Fruit fly (Drosophila melanogaster) whole organism, embryonic: ENCODE measurements around the gene br.
A peak's percentile ranks its signal among the peaks of the same experiment; 100 is the strongest.

Experiments used
- Awh ChIP-seq: fragments of 200-800 bp; sonication (Bioruptor generic); IDR thresholded peaks from 2 replicates; pipeline ENCODE4, ENCODE4 v1.3.6; 2022; ENCODE audit warnings: missing biosample characterization, missing genetic modification characterization
- Blimp-1 ChIP-seq: fragments of 200-800 bp; sonication (Bioruptor generic); optimal IDR thresholded peaks from 3 replicates; lab custom pipeline; 2018; ENCODE audit warnings: missing biosample characterization, missing genetic modification characterization, mild to moderate bottlenecking, moderate library complexity, missing genetic modification reagents
- CG11696 ChIP-seq: fragments of 200-800 bp; sonication (Bioruptor generic); IDR thresholded peaks from 2 replicates; pipeline ENCODE4 v1.3.6; 2022; ENCODE audit warnings: missing biosample characterization, missing genetic modification characterization
- CG15073 ChIP-seq: fragments of 200-800 bp; sonication (Bioruptor generic); optimal IDR thresholded peaks from 2 replicates; lab custom pipeline; 2016; ENCODE audit warnings: missing biosample characterization, missing genetic modification characterization
- CG1647 ChIP-seq: fragments of 200-800 bp; sonication (Bioruptor generic); optimal IDR thresholded peaks from 3 replicates; lab custom pipeline; 2016; ENCODE audit warnings: missing biosample characterization, missing genetic modification characterization
- CG17328 ChIP-seq: fragments of 200-800 bp; sonication (Bioruptor generic); IDR thresholded peaks from 2 replicates; pipeline ENCODE4 v1.3.6; 2022; ENCODE audit warnings: missing biosample characterization, missing genetic modification characterization
- CG33557 ChIP-seq: fragments of 200-800 bp; sonication (Bioruptor generic); optimal IDR thresholded peaks from 2 replicates; lab custom pipeline; 2019; ENCODE audit warnings: missing biosample characterization, mild to moderate bottlenecking, missing genetic modification characterization, moderate library complexity
- CG3995 ChIP-seq: fragments of 200-800 bp; sonication (Bioruptor generic); optimal IDR thresholded peaks from 3 replicates; lab custom pipeline; 2016; ENCODE audit warnings: missing biosample characterization, missing genetic modification characterization
- CG9797 ChIP-seq: fragments of 200-800 bp; sonication (Bioruptor generic); optimal IDR thresholded peaks from 3 replicates; lab custom pipeline; 2018; ENCODE audit warnings: missing biosample characterization, mild to moderate bottlenecking, missing genetic modification characterization
- CG9876 ChIP-seq: fragments of 200-800 bp; sonication (Bioruptor generic); optimal IDR thresholded peaks from 2 replicates; lab custom pipeline; 2016; ENCODE audit warnings: missing biosample characterization, missing genetic modification characterization
- CTCF ChIP-seq: fragments of 200-800 bp; sonication (Bioruptor generic); optimal IDR thresholded peaks from 2 replicates; lab custom pipeline; 2017; ENCODE audit warnings: missing biosample characterization, mild to moderate bottlenecking, missing genetic modification characterization, moderate library complexity
- CoRest ChIP-seq: fragments of 200-800 bp; sonication (Bioruptor generic); optimal IDR thresholded peaks from 3 replicates; lab custom pipeline; 2018; ENCODE audit warnings: missing biosample characterization, mild to moderate bottlenecking, missing genetic modification characterization, moderate library complexity
- D19B ChIP-seq: fragments of 200-800 bp; sonication (Bioruptor generic); optimal IDR thresholded peaks from 2 replicates; lab custom pipeline; 2017; ENCODE audit warnings: missing biosample characterization, mild to moderate bottlenecking, missing genetic modification characterization
- Deaf1 ChIP-seq: fragments of 200-800 bp; optimal IDR thresholded peaks from 3 replicates; lab custom pipeline; 2019; ENCODE audit warnings: missing biosample characterization, mild to moderate bottlenecking, missing genetic modification characterization, moderate library complexity
- Dek ChIP-seq: fragments of 200-800 bp; sonication (Bioruptor generic); optimal IDR thresholded peaks from 3 replicates; lab custom pipeline; 2019; ENCODE audit warnings: missing biosample characterization, mild to moderate bottlenecking, missing genetic modification characterization, moderate library complexity
- Dll ChIP-seq: fragments of 200-800 bp; sonication (Bioruptor generic); IDR thresholded peaks from 4 replicates; pipeline ENCODE4 v1.3.6; 2022; ENCODE audit warnings: missing biosample characterization, missing genetic modification characterization; ENCODE audit not compliant: partially characterized antibody
- E2f2 ChIP-seq: fragments of 200-800 bp; sonication (Bioruptor generic); IDR thresholded peaks from 2 replicates; pipeline ENCODE4 v1.3.6; 2022; ENCODE audit warnings: missing biosample characterization, missing genetic modification characterization
- Fer1 ChIP-seq: fragments of 200-800 bp; sonication (Bioruptor generic); optimal IDR thresholded peaks from 2 replicates; lab custom pipeline; 2017; ENCODE audit warnings: missing biosample characterization, mild to moderate bottlenecking, missing genetic modification characterization
- Fer3 ChIP-seq: fragments of 200-800 bp; sonication (Bioruptor generic); optimal IDR thresholded peaks from 2 replicates; lab custom pipeline; 2018; ENCODE audit warnings: missing biosample characterization, mild to moderate bottlenecking, missing genetic modification characterization, moderate library complexity
- Hmx ChIP-seq: fragments of 200-800 bp; sonication (Bioruptor generic); optimal IDR thresholded peaks from 2 replicates; lab custom pipeline; 2016; ENCODE audit warnings: missing biosample characterization, missing genetic modification characterization
- Hr39 ChIP-seq: fragments of >200 bp; optimal IDR thresholded peaks from 2 replicates; lab custom pipeline; 2017
- MBD-R2 ChIP-seq: fragments of 200-800 bp; sonication (Bioruptor generic); IDR thresholded peaks from 2 replicates; pipeline ENCODE4 v1.3.6; 2022; ENCODE audit warnings: missing biosample characterization, missing genetic modification characterization
- Mad ChIP-seq: fragments of 200-800 bp; sonication (Bioruptor generic); optimal IDR thresholded peaks from 2 replicates; lab custom pipeline; 2016; ENCODE audit warnings: missing biosample characterization, missing genetic modification characterization
- Pdp1 ChIP-seq, 2 experiments: fragments of 200-800 bp; sonication (Bioruptor generic); optimal IDR thresholded peaks; 3 replicates each; lab custom pipeline; 2016; ENCODE audit warnings: missing biosample characterization in 2 of 2, missing genetic modification characterization in 2 of 2, mild to moderate bottlenecking in 1 of 2, moderate library complexity in 1 of 2
- Ravus ChIP-seq: fragments of 200-800 bp; sonication (Bioruptor generic); IDR thresholded peaks from 2 replicates; pipeline ENCODE4 v1.3.6; 2022; ENCODE audit warnings: missing biosample characterization, missing genetic modification characterization
- Sox100B ChIP-seq: fragments of 200-800 bp; sonication (Bioruptor generic); optimal IDR thresholded peaks from 3 replicates; lab custom pipeline; 2018; ENCODE audit warnings: missing biosample characterization, mild to moderate bottlenecking, missing genetic modification characterization
- Sry-β ChIP-seq: fragments of 200-800 bp; sonication (Bioruptor generic); optimal IDR thresholded peaks from 2 replicates; lab custom pipeline; 2018; ENCODE audit warnings: missing biosample characterization, mild to moderate bottlenecking, missing genetic modification characterization, moderate library complexity
- Xrp1 ChIP-seq: fragments of 200-800 bp; sonication (Bioruptor generic); IDR thresholded peaks from 2 replicates; pipeline ENCODE4 v1.3.6; 2022; ENCODE audit warnings: missing biosample characterization, missing genetic modification characterization
- YL-1 ChIP-seq: fragments of 200-800 bp; sonication (Bioruptor generic); optimal IDR thresholded peaks from 3 replicates; lab custom pipeline; 2017; ENCODE audit warnings: missing biosample characterization, mild to moderate bottlenecking, missing genetic modification characterization
- ase ChIP-seq: fragments of 200-800 bp; sonication (Bioruptor generic); IDR thresholded peaks from 3 replicates; pipeline ENCODE4 v1.3.6; 2022; ENCODE audit warnings: missing biosample characterization, missing genetic modification characterization
- az2 ChIP-seq: fragments of 200-800 bp; sonication (Bioruptor generic); optimal IDR thresholded peaks from 3 replicates; lab custom pipeline; 2016; ENCODE audit warnings: missing biosample characterization, missing genetic modification characterization
- caup ChIP-seq: fragments of 200-800 bp; sonication (Bioruptor generic); optimal IDR thresholded peaks from 3 replicates; lab custom pipeline; 2017; ENCODE audit warnings: missing biosample characterization, mild to moderate bottlenecking, missing genetic modification characterization, moderate library complexity; ENCODE audit not compliant: severe bottlenecking
- croc ChIP-seq: fragments of 200-800 bp; sonication (Bioruptor generic); conservative IDR thresholded peaks from 3 replicates; pipeline ENCODE4 v1.3.6; 2022; ENCODE audit warnings: missing biosample characterization, missing genetic modification characterization
- emc ChIP-seq: fragments of 200-800 bp; sonication (Bioruptor generic); optimal IDR thresholded peaks from 2 replicates; lab custom pipeline; 2016; ENCODE audit warnings: missing biosample characterization, missing genetic modification characterization
- exex ChIP-seq: fragments of 200-800 bp; sonication (Bioruptor generic); optimal IDR thresholded peaks from 4 replicates; lab custom pipeline; 2018; ENCODE audit warnings: missing biosample characterization, mild to moderate bottlenecking, missing genetic modification characterization, moderate library complexity
- eyg ChIP-seq: fragments of 200-800 bp; sonication (Bioruptor generic); optimal IDR thresholded peaks from 3 replicates; lab custom pipeline; 2016; ENCODE audit warnings: missing biosample characterization, missing genetic modification characterization
- fu2 ChIP-seq: fragments of 200-800 bp; sonication (Bioruptor generic); optimal IDR thresholded peaks from 2 replicates; lab custom pipeline; 2016; ENCODE audit warnings: missing biosample characterization, missing genetic modification characterization
- gro ChIP-seq: fragments of 200-800 bp; sonication (Bioruptor generic); optimal IDR thresholded peaks from 2 replicates; lab custom pipeline; 2016; ENCODE audit warnings: missing biosample characterization, missing genetic modification characterization
- h ChIP-seq: fragments of >200 bp; optimal IDR thresholded peaks from 2 replicates; lab custom pipeline; 2017
- hb ChIP-seq: fragments of 200-800 bp; sonication (Bioruptor generic); IDR thresholded peaks from 3 replicates; pipeline ENCODE4 v1.3.6; 2022; ENCODE audit warnings: missing biosample characterization, missing genetic modification characterization; ENCODE audit not compliant: partially characterized antibody
- jing ChIP-seq: fragments of 200-800 bp; sonication (Bioruptor generic); optimal IDR thresholded peaks from 2 replicates; lab custom pipeline; 2018; ENCODE audit warnings: missing biosample characterization, mild to moderate bottlenecking, missing genetic modification characterization
- kni ChIP-seq: fragments of 200-800 bp; sonication (Bioruptor generic); optimal IDR thresholded peaks from 3 replicates; lab custom pipeline; 2017; ENCODE audit warnings: mild to moderate bottlenecking, missing biosample characterization, missing genetic modification reagents, missing genetic modification characterization
- odd ChIP-seq: fragments of 200-800 bp; sonication (Bioruptor generic); optimal IDR thresholded peaks from 2 replicates; lab custom pipeline; 2017; ENCODE audit warnings: missing biosample characterization, mild to moderate bottlenecking, missing genetic modification characterization
- p53 ChIP-seq: fragments of 200-800 bp; sonication (Bioruptor generic); optimal IDR thresholded peaks from 2 replicates; lab custom pipeline; 2016; ENCODE audit warnings: missing biosample characterization, missing genetic modification characterization
- ro ChIP-seq: fragments of 200-800 bp; sonication (Bioruptor generic); IDR thresholded peaks from 2 replicates; pipeline ENCODE4 v1.3.6; 2022; ENCODE audit warnings: missing biosample characterization, missing genetic modification characterization
- scrt ChIP-seq: fragments of 200-800 bp; sonication (Bioruptor generic); optimal IDR thresholded peaks from 2 replicates; lab custom pipeline; 2018; ENCODE audit warnings: missing biosample characterization, mild to moderate bottlenecking, missing genetic modification characterization, moderate library complexity
- sim ChIP-seq: fragments of 200-800 bp; sonication (Bioruptor generic); IDR thresholded peaks from 2 replicates; pipeline ENCODE4 v1.3.6; 2022; ENCODE audit warnings: missing biosample characterization, missing genetic modification characterization
- slp2 ChIP-seq: fragments of 200-800 bp; sonication (Bioruptor generic); optimal IDR thresholded peaks from 2 replicates; lab custom pipeline; 2016; ENCODE audit warnings: missing biosample characterization, missing genetic modification characterization
- sna ChIP-seq: fragments of 200-800 bp; sonication (Bioruptor generic); IDR thresholded peaks from 2 replicates; pipeline ENCODE4 v1.3.6; 2022; ENCODE audit warnings: missing biosample characterization, missing genetic modification characterization; ENCODE audit not compliant: partially characterized antibody
- sug ChIP-seq: fragments of 200-800 bp; optimal IDR thresholded peaks from 2 replicates; lab custom pipeline; 2019; ENCODE audit warnings: missing biosample characterization, mild to moderate bottlenecking, missing genetic modification characterization, moderate library complexity
- ttk ChIP-seq: fragments of 200-800 bp; sonication (Bioruptor generic); IDR thresholded peaks from 2 replicates; pipeline ENCODE4 v2.1.2; 2022; ENCODE audit warnings: missing biosample characterization, missing genetic modification characterization
- zen2 ChIP-seq: fragments of 200-800 bp; sonication (Bioruptor generic); IDR thresholded peaks from 3 replicates; pipeline ENCODE4 v1.3.6; 2022; ENCODE audit warnings: missing biosample characterization, missing genetic modification characterization; ENCODE audit not compliant: partially characterized antibody

br gene

DNA sequence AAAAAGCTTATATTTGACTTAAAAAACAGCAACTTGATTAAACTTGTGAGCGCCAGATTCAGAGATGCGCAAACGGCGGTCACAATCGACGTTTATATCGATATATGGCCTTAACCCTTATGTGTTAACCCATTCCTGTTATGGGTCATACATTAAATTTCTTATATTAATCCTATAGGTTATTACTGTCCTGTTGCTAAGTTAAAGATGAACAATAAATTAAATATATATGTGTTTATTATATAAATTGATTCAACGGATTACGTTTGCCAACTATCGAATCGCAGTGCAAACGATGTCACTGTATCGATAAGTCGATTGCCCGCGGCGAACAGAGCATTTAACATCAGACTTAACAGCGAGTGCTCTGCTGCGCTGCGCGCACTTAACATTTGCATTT lies 94.3 kb downstream of the br start, which contains the start of the genes CG3740 and hfw (continued):
- TF ChIP-seq CG3995 (GFP tag; lab: Kevin White, UChicago) (peak; percentile 89), gro (GFP tag; lab: Kevin White, UChicago) (no peak), ttk (GFP tag; lab: Robert Waterston, UW) (peak; percentile 71), Sox100B (GFP tag; lab: Kevin White, UChicago) (no peak), Deaf1 (peak; percentile 28), sug (tag; lab: Kevin White, UChicago) (peak; percentile 68), zen2 (GFP tag; lab: Robert Waterston, UW) (peak; percentile 72; the same call in 1 of the 3 replicates), Xrp1 (GFP tag; lab: Robert Waterston, UW) (peak; percentile 85), CG1647 (GFP tag; lab: Kevin White, UChicago) (no peak), Dll (GFP tag; lab: Robert Waterston, UW) (peak; percentile 94), CG33557 (GFP tag; lab: Kevin White, UChicago) (peak; percentile 44), E2f2 (GFP tag; lab: Robert Waterston, UW) (peak; percentile 67), emc (GFP tag; lab: Kevin White, UChicago) (no peak), YL-1 (GFP tag; lab: Kevin White, UChicago) (peak; percentile 60), exex (tag; lab: Kevin White, UChicago) (no peak), Mad (GFP tag; lab: Kevin White, UChicago) (peak; percentile 37), az2 (GFP tag; lab: Kevin White, UChicago) (peak; percentile 63), Ravus (peak; percentile 12; the same call in 1 of the 2 replicates), CG11696 (GFP tag; lab: Robert Waterston, UW) (no peak), fu2 (GFP tag; lab: Kevin White, UChicago) (no peak), hb (GFP tag; lab: Robert Waterston, UW) (peak; percentile 84; the same call in 2 of the 3 replicates), caup (GFP tag; lab: Kevin White, UChicago) (peak; percentile 50), scrt (GFP tag; lab: Kevin White, UChicago) (no peak), Awh (GFP tag; lab: Robert Waterston, UW) (peak; percentile 66), p53 (GFP tag; lab: Kevin White, UChicago) (peak; percentile 40), Sry-β (GFP tag; lab: Kevin White, UChicago) (peak; percentile 87), MBD-R2 (GFP tag; lab: Robert Waterston, UW) (peak; percentile 57), sna (GFP tag; lab: Robert Waterston, UW) (peak; percentile 84), Fer1 (GFP tag; lab: Kevin White, UChicago) (peak; percentile 49), h (lab: Kevin White, UChicago) (no peak), kni (no peak), Pdp1 (GFP tag; optimal IDR thresholded peaks at IDR 0.05; lab: Kevin White, UChicago) (peak; percentile 27 to 40), CG15073 (GFP tag; lab: Kevin White, UChicago) (no peak), Hr39 (lab: Kevin White, UChicago) (no peak), CG9797 (no peak), jing (GFP tag; lab: Kevin White, UChicago) (no peak), CoRest (peak; percentile 78), CG17328 (GFP tag; lab: Robert Waterston, UW) (peak; percentile 70), odd (GFP tag; lab: Kevin White, UChicago) (no peak), sim (GFP tag; lab: Robert Waterston, UW) (no peak), slp2 (GFP tag; lab: Kevin White, UChicago) (no peak), CG9876 (GFP tag; lab: Kevin White, UChicago) (no peak), Hmx (no peak), Fer3 (peak; percentile 53), croc (peak; percentile 50; the same call in 2 of the 3 replicates), Blimp-1 (no peak), ro (GFP tag; lab: Robert Waterston, UW) (0 out of 2 replicates have a peak, but pooled peaks have one; percentile 22), ase (peak; percentile 61; the same call in 1 of the 3 replicates), CTCF (no peak), Dek (tag; lab: Kevin White, UChicago) (peak; percentile 46), eyg (GFP tag; lab: Kevin White, UChicago) (no peak), D19B (GFP tag; lab: Kevin White, UChicago) (peak; percentile 12)
